Fruit fly (Drosophila melanogaster) whole organism, embryonic: ENCODE measurements around the gene Ctns.

Experiments used
- Ada2b ChIP-seq: fragments of 200-800 bp; sonication (Bioruptor generic); IDR thresholded peaks from 2 replicates; pipeline ENCODE4 v1.3.6; 2022; ENCODE audit warnings: missing biosample characterization, missing genetic modification characterization
- Antp ChIP-seq: fragments of 200-800 bp; sonication (Bioruptor generic); optimal IDR thresholded peaks from 3 replicates; lab custom pipeline; 2016; ENCODE audit warnings: missing biosample characterization, missing genetic modification characterization
- Atf6 ChIP-seq: fragments of 200-800 bp; sonication (Bioruptor generic); IDR thresholded peaks from 2 replicates; pipeline ENCODE4 v1.3.6; 2022; ENCODE audit warnings: missing biosample characterization, missing genetic modification characterization
- CG10209 ChIP-seq: fragments of 200-800 bp; sonication (Bioruptor generic); optimal IDR thresholded peaks from 3 replicates; lab custom pipeline; 2017; ENCODE audit warnings: missing biosample characterization, mild to moderate bottlenecking, missing genetic modification characterization, missing genetic modification reagents
- CG11247 ChIP-seq: fragments of 200-800 bp; sonication (Bioruptor generic); IDR thresholded peaks from 2 replicates; pipeline ENCODE4 v1.3.6; 2022; ENCODE audit warnings: missing biosample characterization, missing genetic modification characterization
- CG11695 ChIP-seq: fragments of 200-800 bp; sonication (Bioruptor generic); IDR thresholded peaks from 3 replicates; pipeline ENCODE4 v1.3.6; 2022; ENCODE audit warnings: missing biosample characterization, missing genetic modification characterization
- CG12769 ChIP-seq: fragments of 200-800 bp; sonication (Bioruptor generic); optimal IDR thresholded peaks from 2 replicates; lab custom pipeline; 2019; ENCODE audit warnings: missing biosample characterization, mild to moderate bottlenecking, missing genetic modification characterization, moderate library complexity
- CG13775 ChIP-seq: fragments of 200-800 bp; sonication (Bioruptor generic); optimal IDR thresholded peaks from 3 replicates; lab custom pipeline; 2017; ENCODE audit warnings: missing biosample characterization, mild to moderate bottlenecking, missing genetic modification characterization
- CG14667 ChIP-seq: fragments of 200-800 bp; sonication (Bioruptor generic); IDR thresholded peaks from 2 replicates; pipeline ENCODE4 v1.3.6; 2022; ENCODE audit warnings: missing biosample characterization, missing genetic modification characterization
- CG15601 ChIP-seq: fragments of 200-800 bp; sonication (Bioruptor generic); optimal IDR thresholded peaks from 3 replicates; lab custom pipeline; 2019; ENCODE audit warnings: missing biosample characterization, mild to moderate bottlenecking, missing genetic modification characterization, moderate library complexity
- CG18619 ChIP-seq: fragments of 200-800 bp; sonication (Bioruptor generic); optimal IDR thresholded peaks from 3 replicates; lab custom pipeline; 2017; ENCODE audit warnings: missing biosample characterization, mild to moderate bottlenecking, missing genetic modification characterization
- CG3163 ChIP-seq: fragments of 200-800 bp; sonication (Bioruptor generic); optimal IDR thresholded peaks from 3 replicates; lab custom pipeline; 2016; ENCODE audit warnings: missing biosample characterization, missing genetic modification characterization
- CG4328 ChIP-seq: fragments of 200-800 bp; sonication (Bioruptor generic); optimal IDR thresholded peaks from 3 replicates; lab custom pipeline; 2017; ENCODE audit warnings: missing biosample characterization, missing genetic modification reagents, missing genetic modification characterization
- CG6272 ChIP-seq: fragments of 200-800 bp; sonication (Bioruptor generic); IDR thresholded peaks from 2 replicates; pipeline ENCODE4 v1.3.6; 2022; ENCODE audit warnings: missing biosample characterization, missing genetic modification characterization
- CG7271 ChIP-seq: fragments of 200-800 bp; sonication (Bioruptor generic); optimal IDR thresholded peaks from 2 replicates; lab custom pipeline; 2018; ENCODE audit warnings: missing biosample characterization, mild to moderate bottlenecking, missing genetic modification characterization, moderate library complexity
- CG8924 ChIP-seq: fragments of 200-800 bp; optimal IDR thresholded peaks from 3 replicates; lab custom pipeline; 2019; ENCODE audit warnings: missing biosample characterization, mild to moderate bottlenecking, missing genetic modification characterization, moderate library complexity
- CG9609 ChIP-seq: fragments of 200-800 bp; sonication (Bioruptor generic); optimal IDR thresholded peaks from 3 replicates; lab custom pipeline; 2016; ENCODE audit warnings: missing biosample characterization, missing genetic modification characterization
- CG9817 ChIP-seq: fragments of 200-800 bp; sonication (Bioruptor generic); optimal IDR thresholded peaks from 2 replicates; lab custom pipeline; 2018; ENCODE audit warnings: missing biosample characterization, mild to moderate bottlenecking, missing genetic modification characterization, moderate library complexity
- CG9932 ChIP-seq: fragments of 200-800 bp; sonication (Bioruptor generic); IDR thresholded peaks from 2 replicates; pipeline ENCODE4 v1.3.6; 2022; ENCODE audit warnings: missing biosample characterization, missing genetic modification characterization
- Chrac-16 ChIP-seq: fragments of 200-800 bp; sonication (Bioruptor generic); optimal IDR thresholded peaks from 3 replicates; lab custom pipeline; 2016; ENCODE audit warnings: missing biosample characterization, missing genetic modification characterization
- D19B ChIP-seq: fragments of 200-800 bp; sonication (Bioruptor generic); optimal IDR thresholded peaks from 2 replicates; lab custom pipeline; 2017; ENCODE audit warnings: missing biosample characterization, mild to moderate bottlenecking, missing genetic modification characterization
- Dfd ChIP-seq, 2 experiments: fragments of >200 bp; optimal IDR thresholded peaks; 2 replicates each; lab custom pipeline; 2017; ENCODE audit warnings: missing biosample characterization in 2 of 2, missing genetic modification characterization in 2 of 2
- Drgx ChIP-seq: fragments of 200-800 bp; sonication (Bioruptor generic); IDR thresholded peaks from 2 replicates; pipeline ENCODE4 v1.3.6; 2022; ENCODE audit warnings: missing biosample characterization, missing genetic modification characterization
- Fer1 ChIP-seq: fragments of 200-800 bp; sonication (Bioruptor generic); optimal IDR thresholded peaks from 2 replicates; lab custom pipeline; 2017; ENCODE audit warnings: missing biosample characterization, mild to moderate bottlenecking, missing genetic modification characterization
- Fer3 ChIP-seq: fragments of 200-800 bp; sonication (Bioruptor generic); optimal IDR thresholded peaks from 2 replicates; lab custom pipeline; 2018; ENCODE audit warnings: missing biosample characterization, mild to moderate bottlenecking, missing genetic modification characterization, moderate library complexity
- HLH54F ChIP-seq: fragments of 200-800 bp; sonication (Bioruptor generic); optimal IDR thresholded peaks from 3 replicates; lab custom pipeline; 2016; ENCODE audit warnings: missing biosample characterization, missing genetic modification characterization
- HmgZ ChIP-seq: fragments of 200-800 bp; sonication (Bioruptor generic); optimal IDR thresholded peaks from 2 replicates; lab custom pipeline; 2018; ENCODE audit warnings: missing biosample characterization, mild to moderate bottlenecking, missing genetic modification characterization
- MBD-R2 ChIP-seq: fragments of 200-800 bp; sonication (Bioruptor generic); IDR thresholded peaks from 2 replicates; pipeline ENCODE4 v1.3.6; 2022; ENCODE audit warnings: missing biosample characterization, missing genetic modification characterization
- Mad ChIP-seq: fragments of 200-800 bp; sonication (Bioruptor generic); optimal IDR thresholded peaks from 2 replicates; lab custom pipeline; 2016; ENCODE audit warnings: missing biosample characterization, missing genetic modification characterization
- Rx ChIP-seq: fragments of 200-800 bp; sonication (Bioruptor generic); IDR thresholded peaks from 2 replicates; pipeline ENCODE4 v1.3.6; 2022; ENCODE audit warnings: missing biosample characterization, missing genetic modification characterization
- Sox102F ChIP-seq: fragments of 200-800 bp; sonication (Bioruptor generic); optimal IDR thresholded peaks from 2 replicates; lab custom pipeline; 2018; ENCODE audit warnings: missing biosample characterization, mild to moderate bottlenecking, missing genetic modification characterization, moderate library complexity
- Usf ChIP-seq: fragments of 200-800 bp; sonication (Bioruptor generic); optimal IDR thresholded peaks from 2 replicates; lab custom pipeline; 2017; ENCODE audit warnings: missing genotype, missing biosample characterization, missing genetic modification characterization
- ap ChIP-seq: fragments of 200-800 bp; sonication (Bioruptor generic); IDR thresholded peaks from 2 replicates; pipeline ENCODE4 v1.3.6; 2022; ENCODE audit warnings: missing biosample characterization, missing genetic modification characterization
- ara ChIP-seq: fragments of 200-800 bp; sonication (Bioruptor generic); IDR thresholded peaks from 2 replicates; pipeline ENCODE4 v1.3.6; 2022; ENCODE audit warnings: missing biosample characterization, missing genetic modification characterization
- caup ChIP-seq: fragments of 200-800 bp; sonication (Bioruptor generic); optimal IDR thresholded peaks from 3 replicates; lab custom pipeline; 2017; ENCODE audit warnings: missing biosample characterization, mild to moderate bottlenecking, missing genetic modification characterization, moderate library complexity; ENCODE audit not compliant: severe bottlenecking
- dysf ChIP-seq: fragments of 200-800 bp; sonication (Bioruptor generic); IDR thresholded peaks from 3 replicates; pipeline ENCODE4 v1.3.6; 2022; ENCODE audit warnings: missing biosample characterization, missing genetic modification characterization
- esg ChIP-seq: fragments of 200-800 bp; sonication (Bioruptor generic); conservative IDR thresholded peaks from 2 replicates; pipeline ENCODE4 v1.3.6; 2022; ENCODE audit warnings: missing biosample characterization, missing genetic modification characterization
- her ChIP-seq: fragments of 200-800 bp; sonication (Bioruptor generic); optimal IDR thresholded peaks from 2 replicates; lab custom pipeline; 2016; ENCODE audit warnings: missing biosample characterization, missing genetic modification characterization
- hth ChIP-seq: fragments of >200 bp; optimal IDR thresholded peaks from 2 replicates; lab custom pipeline; 2017; ENCODE audit warnings: inconsistent platforms
- klu ChIP-seq: fragments of 200-800 bp; sonication (Bioruptor generic); IDR thresholded peaks from 2 replicates; pipeline ENCODE4 v1.3.6; 2022; ENCODE audit warnings: missing biosample characterization, missing genetic modification characterization
- lilli ChIP-seq: fragments of 200-800 bp; sonication (Bioruptor generic); optimal IDR thresholded peaks from 3 replicates; lab custom pipeline; 2016; ENCODE audit warnings: missing biosample characterization, missing genetic modification characterization
- nmo ChIP-seq: fragments of 200-800 bp; sonication (Bioruptor generic); optimal IDR thresholded peaks from 2 replicates; lab custom pipeline; 2018; ENCODE audit warnings: missing biosample characterization, mild to moderate bottlenecking, missing genetic modification characterization, moderate library complexity
- sisA ChIP-seq: fragments of 200-800 bp; sonication (Bioruptor generic); IDR thresholded peaks from 2 replicates; pipeline ENCODE4 v1.3.6; 2022; ENCODE audit warnings: missing biosample characterization, missing genetic modification characterization
- sna ChIP-seq: fragments of 200-800 bp; sonication (Bioruptor generic); IDR thresholded peaks from 2 replicates; pipeline ENCODE4 v1.3.6; 2022; ENCODE audit warnings: missing biosample characterization, missing genetic modification characterization; ENCODE audit not compliant: partially characterized antibody
- ssp ChIP-seq: fragments of 200-800 bp; sonication (Bioruptor generic); IDR thresholded peaks from 2 replicates; pipeline ENCODE4 v1.3.6; 2022; ENCODE audit warnings: missing biosample characterization, missing genetic modification characterization
- tap ChIP-seq: fragments of 200-800 bp; optimal IDR thresholded peaks from 3 replicates; lab custom pipeline; 2019; ENCODE audit warnings: missing biosample characterization, mild to moderate bottlenecking, missing genetic modification characterization, moderate library complexity
- tll ChIP-seq, 2 experiments: fragments of 200-800 bp in 1 of 2; fragments of >200 bp in 1 of 2; sonication (Bioruptor generic) in 1 of 2; optimal IDR thresholded peaks; 2 replicates each; lab custom pipeline; 2017 to 2019; ENCODE audit warnings: missing biosample characterization in 2 of 2, missing genetic modification characterization in 2 of 2, mild to moderate bottlenecking in 1 of 2, moderate library complexity in 1 of 2
- ttk ChIP-seq: fragments of 200-800 bp; sonication (Bioruptor generic); IDR thresholded peaks from 2 replicates; pipeline ENCODE4 v2.1.2; 2022; ENCODE audit warnings: missing biosample characterization, missing genetic modification characterization
- vnd ChIP-seq: fragments of 200-800 bp; sonication (Bioruptor generic); IDR thresholded peaks from 3 replicates; pipeline ENCODE4 v1.3.6; 2022; ENCODE audit warnings: missing biosample characterization, missing genetic modification characterization; ENCODE audit not compliant: partially characterized antibody
- zfh1 ChIP-seq: fragments of 200-800 bp; sonication (Bioruptor generic); IDR thresholded peaks from 3 replicates; pipeline ENCODE4 v1.3.6; 2022; ENCODE audit warnings: missing biosample characterization, missing genetic modification characterization
- zfh2 ChIP-seq: fragments of 200-800 bp; sonication (Bioruptor generic); optimal IDR thresholded peaks from 2 replicates; lab custom pipeline; 2016; ENCODE audit warnings: missing biosample characterization, missing genetic modification characterization

Ctns gene

dm6 chr3R:23028506-23028905 is 30.3 kb downstream of the Ctns start (continued):
- peak; percentile 40 for TF ChIP-seq caup (GFP tag; lab: Kevin White, UChicago)
- TF ChIP-seq CG7271 (tag; lab: Kevin White, UChicago) = no peak
- peak; percentile 18; the same call in 1 of the 2 replicates for TF ChIP-seq ara (GFP tag; lab: Robert Waterston, UW)
- TF ChIP-seq zfh1 (GFP tag; lab: Robert Waterston, UW) = peak; percentile 51; the same call in 1 of the 3 replicates
- TF ChIP-seq CG13775 (GFP tag; lab: Kevin White, UChicago) = peak; percentile 47
- TF ChIP-seq CG18619 (GFP tag; lab: Kevin White, UChicago) = peak; percentile 37
- peak; percentile 53 for TF ChIP-seq Chrac-16 (GFP tag; lab: Kevin White, UChicago)
- TF ChIP-seq D19B (GFP tag; lab: Kevin White, UChicago) = peak; percentile 40
- TF ChIP-seq Antp = peak; percentile 67
- TF ChIP-seq MBD-R2 (GFP tag; lab: Robert Waterston, UW) = peak; percentile 33; the same call in 1 of the 2 replicates
- TF ChIP-seq Rx = 0 out of 2 replicates have a peak, but pooled peaks have one; percentile 7
- peak; percentile 39; the same call in 1 of the 3 replicates for TF ChIP-seq CG11695 (GFP tag; lab: Robert Waterston, UW)
- TF ChIP-seq CG9609 (GFP tag; lab: Kevin White, UChicago) = peak; percentile 65
- TF ChIP-seq HmgZ (tag; lab: Kevin White, UChicago) = peak; percentile 15
- no peak for TF ChIP-seq Fer1 (GFP tag; lab: Kevin White, UChicago)
- TF ChIP-seq CG6272 (GFP tag; lab: Robert Waterston, UW) = peak; percentile 12; the same call in 1 of the 2 replicates
- TF ChIP-seq CG11247 = peak; percentile 67
- TF ChIP-seq dysf = peak; percentile 79; the same call in 2 of the 3 replicates
- TF ChIP-seq Atf6 (GFP tag; lab: Robert Waterston, UW) = peak; percentile 69
- TF ChIP-seq Sox102F = peak; percentile 27
- TF ChIP-seq hth (lab: Kevin White, UChicago) = no peak
- no peak for TF ChIP-seq tll (GFP tag; optimal IDR thresholded peaks at IDR 0.05; lab: Kevin White, UChicago)
- TF ChIP-seq her = peak; percentile 24
- TF ChIP-seq Usf (GFP tag; lab: Kevin White, UChicago) = no peak
- no peak for TF ChIP-seq vnd (GFP tag; lab: Robert Waterston, UW)
- TF ChIP-seq klu (GFP tag; lab: Robert Waterston, UW) = peak; percentile 43; the same call in 1 of the 2 replicates
- peak; percentile 75 for TF ChIP-seq lilli (GFP tag; lab: Kevin White, UChicago)
- TF ChIP-seq tap (tag; lab: Kevin White, UChicago) = no peak
- TF ChIP-seq Fer3 (tag; lab: Kevin White, UChicago) = peak; percentile 64
- peak; percentile 8 for TF ChIP-seq CG8924 (tag; lab: Kevin White, UChicago)
- no peak; the same call in 1 of the 2 replicates for TF ChIP-seq ap (GFP tag; lab: Robert Waterston, UW)
- TF ChIP-seq zfh2 (GFP tag; lab: Kevin White, UChicago) = peak; percentile 75
- TF ChIP-seq CG14667 (GFP tag; lab: Robert Waterston, UW) = no peak
- peak; percentile 36 for TF ChIP-seq nmo (GFP tag; lab: Kevin White, UChicago)
- peak; percentile 77 for TF ChIP-seq CG12769 (tag; lab: Kevin White, UChicago)
- peak; percentile 24; the same call in 1 of the 2 replicates for TF ChIP-seq ssp (GFP tag; lab: Robert Waterston, UW)
- TF ChIP-seq ttk (GFP tag; lab: Robert Waterston, UW) = 0 out of 2 replicates have a peak, but pooled peaks have one; percentile 28
- peak; percentile 31 for TF ChIP-seq CG10209 (GFP tag; lab: Kevin White, UChicago)
- peak; percentile 46; the same call in 1 of the 2 replicates for TF ChIP-seq Drgx (GFP tag; lab: Robert Waterston, UW)
- TF ChIP-seq CG9932 = peak; percentile 90
- peak; percentile 70 for TF ChIP-seq CG9817 (tag; lab: Kevin White, UChicago)
- TF ChIP-seq Ada2b (GFP tag; lab: Robert Waterston, UW) = peak; percentile 78
- TF ChIP-seq CG4328 = no peak
- peak; percentile 37; the same call in 1 of the 2 replicates for TF ChIP-seq sisA (GFP tag; lab: Robert Waterston, UW)
- TF ChIP-seq sna (GFP tag; lab: Robert Waterston, UW) = no peak
- no peak for TF ChIP-seq Dfd (GFP tag; optimal IDR thresholded peaks at IDR 0.05; lab: Kevin White, UChicago)
- peak; percentile 0 for TF ChIP-seq CG3163 (GFP tag; lab: Kevin White, UChicago)
- TF ChIP-seq esg (GFP tag; lab: Robert Waterston, UW) = peak; percentile 62
- TF ChIP-seq Mad (GFP tag; lab: Kevin White, UChicago) = peak; percentile 3
- TF ChIP-seq CG15601 (tag; lab: Kevin White, UChicago) = no peak
- TF ChIP-seq HLH54F (GFP tag; lab: Kevin White, UChicago) = peak; percentile 56
